Worm (Caenorhabditis elegans) whole organism, L3 larva: Measurements from ENCODE around the gene C33C12.11.

ENCODE experiments used
- R02D3.7 ChIP-seq: fragments of 150-350 bp; optimal IDR thresholded peaks from 2 replicates; lab custom pipeline; 2014; ENCODE audit warnings: missing biosample characterization, missing genetic modification characterization
- aly-2 ChIP-seq: fragments of 150-350 bp; optimal IDR thresholded peaks from 2 replicates; lab custom pipeline; 2014; ENCODE audit warnings: missing biosample characterization, missing genetic modification characterization
- ama-1 ChIP-seq: fragments of 150-350 bp; optimal IDR thresholded peaks from 2 replicates; lab custom pipeline; 2018
- ceh-16 ChIP-seq: sonication (generic microtip); optimal IDR thresholded peaks from 2 replicates; lab custom pipeline; 2017; ENCODE audit warnings: missing biosample characterization, missing genetic modification characterization
- ceh-28 ChIP-seq: fragments of 150-350 bp; optimal IDR thresholded peaks from 2 replicates; lab custom pipeline; 2014; ENCODE audit warnings: missing biosample characterization, missing genetic modification reagents, missing genetic modification characterization
- ceh-82 ChIP-seq: fragments of 150-350 bp; optimal IDR thresholded peaks from 2 replicates; lab custom pipeline; 2014; ENCODE audit warnings: missing biosample characterization, missing genetic modification characterization
- ceh-9 ChIP-seq: sonication (generic microtip); optimal IDR thresholded peaks from 2 replicates; lab custom pipeline; 2018; ENCODE audit warnings: missing biosample characterization, missing genetic modification characterization
- daf-12 ChIP-seq: fragments of 150-350 bp; optimal IDR thresholded peaks from 2 replicates; lab custom pipeline; 2014; ENCODE audit warnings: missing biosample characterization, missing genetic modification reagents, missing genetic modification characterization
- egl-27 ChIP-seq: sonication (generic microtip); optimal IDR thresholded peaks from 4 replicates; lab custom pipeline; 2017; ENCODE audit warnings: missing biosample characterization, missing genetic modification reagents, missing genetic modification characterization
- egl-5 ChIP-seq: fragments of 150-350 bp; optimal IDR thresholded peaks from 2 replicates; lab custom pipeline; 2017; ENCODE audit warnings: missing biosample characterization, missing genetic modification reagents, missing genetic modification characterization, inconsistent platforms
- elt-2 ChIP-seq: sonication (generic microtip); optimal IDR thresholded peaks from 2 replicates; lab custom pipeline; 2016; ENCODE audit warnings: missing genetic modification reagents, mild to moderate bottlenecking, missing genetic modification characterization, missing compliant biosample characterization
- elt-3 ChIP-seq, 3 experiments: fragments of 150-350 bp in 1 of 3; sonication (generic microtip) in 2 of 3; optimal IDR thresholded peaks; 2 replicates in 2 of 3; 4 replicates in 1 of 3; lab custom pipeline; 2014 to 2017; ENCODE audit warnings: missing biosample characterization in 3 of 3, missing genetic modification characterization in 3 of 3
- eor-1 ChIP-seq, 2 experiments: fragments of 150-350 bp; optimal IDR thresholded peaks; 2 replicates each; lab custom pipeline; 2014 to 2018; ENCODE audit warnings: missing biosample characterization in 2 of 2, missing genetic modification characterization in 2 of 2
- fkh-10 ChIP-seq: sonication (generic microtip); optimal IDR thresholded peaks from 2 replicates; lab custom pipeline; 2017; ENCODE audit warnings: missing biosample characterization, missing genetic modification reagents, missing genetic modification characterization
- fkh-2 ChIP-seq: fragments of 150-350 bp; optimal IDR thresholded peaks from 2 replicates; lab custom pipeline; 2014; ENCODE audit warnings: missing biosample characterization, missing genetic modification reagents, missing genetic modification characterization
- hmg-11 ChIP-seq: sonication (generic microtip); optimal IDR thresholded peaks from 2 replicates; lab custom pipeline; 2016; ENCODE audit warnings: missing genetic modification characterization, missing compliant biosample characterization
- jun-1 ChIP-seq: fragments of 150-350 bp; optimal IDR thresholded peaks from 2 replicates; lab custom pipeline; 2014; ENCODE audit warnings: missing biosample characterization, missing genetic modification reagents, missing genetic modification characterization
- lin-15B ChIP-seq: fragments of 150-350 bp; optimal IDR thresholded peaks from 2 replicates; lab custom pipeline; 2014; ENCODE audit warnings: missing biosample characterization, missing genetic modification characterization
- lin-39 ChIP-seq: fragments of 150-350 bp; optimal IDR thresholded peaks from 2 replicates; lab custom pipeline; 2018; ENCODE audit warnings: missing biosample characterization, missing genetic modification reagents, missing genetic modification characterization
- mdl-1 ChIP-seq: fragments of 150-350 bp; optimal IDR thresholded peaks from 2 replicates; lab custom pipeline; 2014; ENCODE audit warnings: missing biosample characterization, missing genetic modification characterization
- mml-1 ChIP-seq: fragments of 150-350 bp; sonication (generic microtip); optimal IDR thresholded peaks from 3 replicates; lab custom pipeline; 2014; ENCODE audit warnings: missing biosample characterization, missing genetic modification characterization
- nfya-1 ChIP-seq: sonication (generic microtip); optimal IDR thresholded peaks from 2 replicates; lab custom pipeline; 2017; ENCODE audit warnings: missing genetic modification characterization, mild to moderate bottlenecking, missing compliant biosample characterization, antibody characterized with exemption, moderate library complexity; ENCODE audit not compliant: insufficient read depth
- nhr-11 ChIP-seq: fragments of 150-350 bp; optimal IDR thresholded peaks from 2 replicates; lab custom pipeline; 2014; ENCODE audit warnings: missing biosample characterization, missing genetic modification characterization
- nhr-12 ChIP-seq: fragments of 150-350 bp; optimal IDR thresholded peaks from 2 replicates; lab custom pipeline; 2014; ENCODE audit warnings: missing biosample characterization, missing genetic modification characterization
- nhr-237 ChIP-seq: fragments of 150-350 bp; optimal IDR thresholded peaks from 2 replicates; lab custom pipeline; 2014; ENCODE audit warnings: missing biosample characterization, missing genetic modification characterization
- nhr-25 ChIP-seq: sonication (generic microtip); optimal IDR thresholded peaks from 2 replicates; lab custom pipeline; 2017; ENCODE audit warnings: missing biosample characterization, missing genetic modification characterization
- nhr-28 ChIP-seq: fragments of 150-350 bp; optimal IDR thresholded peaks from 2 replicates; lab custom pipeline; 2014; ENCODE audit warnings: missing biosample characterization, missing genetic modification characterization
- nhr-76 ChIP-seq: fragments of 150-350 bp; sonication (generic microtip); optimal IDR thresholded peaks from 5 replicates; lab custom pipeline; 2014; ENCODE audit warnings: missing biosample characterization, missing genetic modification characterization
- pha-4 ChIP-seq: fragments of 150-350 bp; optimal IDR thresholded peaks from 2 replicates; lab custom pipeline; 2014; ENCODE audit warnings: missing biosample characterization, missing genetic modification reagents, missing genetic modification characterization
- pqm-1 ChIP-seq: fragments of 150-350 bp; optimal IDR thresholded peaks from 2 replicates; lab custom pipeline; 2017; ENCODE audit warnings: missing biosample characterization, missing genetic modification characterization, inconsistent platforms
- sea-2 ChIP-seq: fragments of 150-350 bp; sonication (generic microtip); optimal IDR thresholded peaks from 4 replicates; lab custom pipeline; 2014; ENCODE audit warnings: missing biosample characterization, missing genetic modification reagents, missing genetic modification characterization
- skn-1 ChIP-seq: fragments of 150-350 bp; optimal IDR thresholded peaks from 2 replicates; lab custom pipeline; 2014; ENCODE audit warnings: missing biosample characterization, missing genetic modification characterization
- snpc-4 ChIP-seq: fragments of 150-350 bp; optimal IDR thresholded peaks from 2 replicates; lab custom pipeline; 2014; ENCODE audit warnings: missing biosample characterization, missing genetic modification characterization
- unc-39 ChIP-seq: sonication (generic microtip); optimal IDR thresholded peaks from 4 replicates; lab custom pipeline; 2017; ENCODE audit warnings: missing biosample characterization, missing genetic modification characterization
- unc-62 ChIP-seq: fragments of 150-350 bp; sonication (generic microtip); optimal IDR thresholded peaks from 4 replicates; lab custom pipeline; 2014; ENCODE audit warnings: missing biosample characterization, missing genetic modification reagents, missing genetic modification characterization
- zag-1 ChIP-seq: fragments of 150-350 bp; optimal IDR thresholded peaks from 2 replicates; lab custom pipeline; 2014; ENCODE audit warnings: missing biosample characterization, missing genetic modification characterization
- ztf-11 ChIP-seq: fragments of 150-350 bp; optimal IDR thresholded peaks from 2 replicates; lab custom pipeline; 2014; ENCODE audit warnings: missing biosample characterization, missing genetic modification characterization

Gene C33C12.11

DNA sequence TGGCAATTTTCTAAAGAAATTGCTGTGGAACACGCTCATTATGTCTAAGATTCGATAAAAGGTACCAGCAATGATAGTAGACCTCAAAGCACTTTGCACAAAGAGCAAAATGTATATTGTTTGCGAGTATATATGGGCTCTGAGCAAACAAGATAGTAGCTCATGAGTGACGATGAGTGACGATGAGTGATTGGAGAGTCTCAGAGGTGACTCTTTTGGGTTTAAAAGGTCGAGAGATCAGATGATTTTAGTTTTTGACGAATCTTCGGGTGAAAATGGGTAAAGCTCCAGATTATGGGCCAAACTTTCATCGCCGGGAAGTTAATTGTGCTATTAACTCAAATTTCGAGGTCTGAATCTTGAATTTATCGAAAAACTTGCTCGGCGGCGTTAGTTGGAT is 33.1 kb upstream of the C33C12.11 start:
- no peak for TF ChIP-seq elt-3 (tag; optimal IDR thresholded peaks at IDR 0.05; lab: Kevin White, UChicago)
- TF ChIP-seq pha-4: peak; percentile 16

DNA sequence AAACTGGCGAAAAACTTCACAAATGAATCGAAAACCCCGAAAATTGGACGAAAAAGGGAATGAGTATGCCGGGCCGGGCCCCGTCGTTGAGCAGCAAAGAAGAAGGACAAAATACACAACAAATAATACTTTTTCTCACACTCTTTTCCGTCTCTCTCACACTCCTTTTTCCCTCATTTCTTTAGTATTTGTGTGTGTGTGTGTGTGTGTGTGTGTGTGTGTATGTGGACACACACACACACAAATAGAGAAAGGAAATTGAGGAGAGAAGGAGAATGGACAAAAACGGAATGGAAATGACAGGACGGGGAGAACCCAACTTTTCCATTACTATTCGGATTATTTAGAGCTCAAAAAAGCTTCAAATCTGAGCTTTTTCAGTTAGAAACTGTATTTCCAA is 31.9 kb upstream of the C33C12.11 start:
- peak; percentile 95 for TF ChIP-seq pha-4
- TF ChIP-seq pqm-1 (tag; lab: Kevin White, UChicago): peak; percentile 15
- TF ChIP-seq sea-2 (GFP tag; lab: Kevin White, UChicago): no peak
- peak; percentile 40 for TF ChIP-seq snpc-4
- peak; percentile 36 for TF ChIP-seq jun-1 (tag; lab: Kevin White, UChicago)
- TF ChIP-seq mml-1 (tag; lab: Kevin White, UChicago): no peak
- peak; percentile 34 for TF ChIP-seq fkh-10 (GFP tag; lab: Kevin White, UChicago)
- peak; percentile 67 for TF ChIP-seq nfya-1
- TF ChIP-seq hmg-11: peak; percentile 58
- no peak for TF ChIP-seq nhr-28 (tag; lab: Kevin White, UChicago)
- TF ChIP-seq elt-2 (tag; lab: Kevin White, UChicago): peak; percentile 35
- peak; percentile 25 for TF ChIP-seq lin-15B
- peak; percentile 18 for TF ChIP-seq lin-39 (tag; lab: Kevin White, UChicago)

DNA sequence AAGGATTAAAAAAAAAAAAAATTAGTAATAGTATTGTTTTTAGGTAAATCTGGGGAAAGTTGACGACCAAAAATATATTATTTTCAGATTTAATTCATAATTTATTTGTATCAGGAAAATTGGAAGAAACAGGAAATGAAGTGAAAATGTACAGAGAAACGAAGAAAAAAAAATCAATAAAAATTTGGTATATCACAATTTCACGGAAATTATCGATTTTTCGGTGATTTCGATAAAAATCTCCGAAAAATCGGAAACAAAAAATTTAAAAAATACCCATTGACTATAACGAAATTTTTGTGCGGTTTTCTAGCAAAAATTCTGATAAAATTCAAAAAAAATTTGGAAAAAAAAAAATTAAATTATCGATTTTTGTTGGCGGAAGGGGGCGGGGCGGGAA is 28.6 kb upstream of the C33C12.11 start:
- peak; percentile 80 for TF ChIP-seq ceh-28
- no peak for TF ChIP-seq nhr-237 (tag; lab: Kevin White, UChicago)
- TF ChIP-seq R02D3.7 (tag; lab: Kevin White, UChicago): no peak
- TF ChIP-seq, all 47 proteins: peak for 1

DNA sequence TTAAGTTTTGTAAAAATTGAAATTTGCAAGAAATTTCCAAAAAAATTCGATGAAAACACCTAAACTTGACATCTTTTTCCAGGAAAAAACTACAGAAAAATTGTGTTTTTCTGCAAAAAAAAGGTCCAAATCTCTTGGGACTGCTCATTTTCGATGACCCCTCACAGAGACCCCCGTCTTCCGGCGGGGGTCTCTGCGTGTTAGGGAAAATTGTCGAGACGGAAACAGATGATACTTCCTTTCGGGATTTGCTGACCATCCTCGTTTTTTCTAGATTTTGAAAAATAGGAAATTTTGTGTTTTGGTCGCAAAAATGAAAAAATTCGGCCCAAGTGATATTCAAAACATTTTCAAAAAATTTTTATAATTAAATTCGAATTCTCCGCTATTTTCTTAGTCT is 27.8 kb upstream of the C33C12.11 start:
- TF ChIP-seq lin-39 (tag; lab: Kevin White, UChicago) (peak; percentile 54), nfya-1 (peak; percentile 2), aly-2 (tag; lab: Kevin White, UChicago) (no peak), ztf-11 (no peak)
- TF ChIP-seq, all 47 proteins: peak for 2

DNA sequence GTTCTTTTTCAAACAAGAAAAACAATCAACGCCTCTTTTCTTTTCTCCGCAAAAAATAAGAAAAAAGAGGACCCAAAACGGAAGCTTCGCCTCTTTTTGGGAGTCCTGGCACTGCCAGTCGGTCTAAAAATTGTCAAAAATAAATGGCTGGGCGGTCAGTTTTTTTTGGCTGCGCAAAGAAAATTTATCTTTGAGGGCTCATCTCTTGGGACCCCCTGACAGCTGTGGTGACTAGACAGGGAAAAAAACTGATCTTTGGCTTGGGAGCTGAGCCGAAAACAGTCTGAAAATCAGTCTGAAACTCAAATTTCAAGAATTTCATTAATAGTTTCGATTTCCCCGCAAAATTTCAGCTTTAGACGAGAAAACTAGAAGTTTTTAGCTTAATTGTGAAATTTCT is 26.9 kb upstream of the C33C12.11 start:
- TF ChIP-seq nhr-28 (tag; lab: Kevin White, UChicago): no peak
- TF ChIP-seq fkh-10 (GFP tag; lab: Kevin White, UChicago): no peak
- TF ChIP-seq ceh-82: no peak
- TF ChIP-seq ceh-16 (tag; lab: Kevin White, UChicago): no peak
- no peak for TF ChIP-seq unc-39 (tag; lab: Kevin White, UChicago)
- no peak for TF ChIP-seq nhr-25 (tag; lab: Kevin White, UChicago)
- no peak for TF ChIP-seq egl-5 (tag; lab: Kevin White, UChicago)
- no peak for TF ChIP-seq elt-3 (tag; optimal IDR thresholded peaks at IDR 0.05; lab: Kevin White, UChicago)
- no peak for TF ChIP-seq nhr-76 (tag; lab: Kevin White, UChicago)
- TF ChIP-seq ceh-28: no peak
- no peak for TF ChIP-seq skn-1
- no peak for TF ChIP-seq nhr-11 (tag; lab: Kevin White, UChicago)
- TF ChIP-seq mml-1 (tag; lab: Kevin White, UChicago): no peak
- no peak for TF ChIP-seq unc-62 (GFP tag; lab: Kevin White, UChicago)
- no peak for TF ChIP-seq daf-12
- TF ChIP-seq fkh-2 (tag; lab: Kevin White, UChicago): no peak
- no peak for TF ChIP-seq ztf-11
- no peak for TF ChIP-seq egl-27 (tag; lab: Kevin White, UChicago)
- TF ChIP-seq, all 47 proteins: peak for 0

DNA sequence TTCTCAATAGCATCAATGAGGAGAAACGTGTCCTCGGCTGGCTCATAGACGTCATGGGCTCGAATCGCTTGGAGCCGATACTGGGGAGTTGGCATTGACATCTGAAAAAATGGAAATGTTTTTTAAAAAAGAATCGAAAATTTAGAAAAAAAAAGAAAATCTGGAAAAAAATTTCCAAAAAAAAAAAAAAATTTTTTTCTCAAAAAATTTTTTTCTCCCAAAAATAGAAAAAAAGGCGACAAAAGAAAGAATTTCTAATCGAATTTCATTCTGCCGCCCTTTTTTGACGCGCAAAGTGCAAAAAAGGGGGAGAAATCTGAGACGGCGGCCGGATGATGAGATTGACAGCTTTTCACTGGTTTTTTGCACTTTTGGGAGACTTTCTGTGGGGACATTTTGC is 25.7 kb upstream of the C33C12.11 start, which contains the start of gene mtq-2:
TSS of gene mtq-2 (minus strand) at position 101 of the 400 bp plus-strand sequence.
- TF ChIP-seq ceh-16 (tag; lab: Kevin White, UChicago): no peak
- no peak for TF ChIP-seq nhr-25 (tag; lab: Kevin White, UChicago)
- no peak for TF ChIP-seq mdl-1 (tag; lab: Kevin White, UChicago)
- TF ChIP-seq ceh-28: no peak
- TF ChIP-seq zag-1: no peak
- no peak for TF ChIP-seq nhr-12 (tag; lab: Kevin White, UChicago)
- TF ChIP-seq aly-2 (tag; lab: Kevin White, UChicago): no peak
- no peak for TF ChIP-seq skn-1
- no peak for TF ChIP-seq eor-1 (tag; optimal IDR thresholded peaks at IDR 0.05; lab: Kevin White, UChicago)
- TF ChIP-seq nhr-76 (tag; lab: Kevin White, UChicago): no peak
- TF ChIP-seq ceh-9: no peak
- TF ChIP-seq pqm-1 (tag; lab: Kevin White, UChicago): no peak
- TF ChIP-seq ama-1 (lab: Kevin White, UChicago): no peak
